Fruit fly (Drosophila melanogaster): ENCODE results near the gene CG4572.
A peak's percentile ranks its signal among the peaks of the same experiment; 100 is the strongest.

The CG4572 gene

DNA sequence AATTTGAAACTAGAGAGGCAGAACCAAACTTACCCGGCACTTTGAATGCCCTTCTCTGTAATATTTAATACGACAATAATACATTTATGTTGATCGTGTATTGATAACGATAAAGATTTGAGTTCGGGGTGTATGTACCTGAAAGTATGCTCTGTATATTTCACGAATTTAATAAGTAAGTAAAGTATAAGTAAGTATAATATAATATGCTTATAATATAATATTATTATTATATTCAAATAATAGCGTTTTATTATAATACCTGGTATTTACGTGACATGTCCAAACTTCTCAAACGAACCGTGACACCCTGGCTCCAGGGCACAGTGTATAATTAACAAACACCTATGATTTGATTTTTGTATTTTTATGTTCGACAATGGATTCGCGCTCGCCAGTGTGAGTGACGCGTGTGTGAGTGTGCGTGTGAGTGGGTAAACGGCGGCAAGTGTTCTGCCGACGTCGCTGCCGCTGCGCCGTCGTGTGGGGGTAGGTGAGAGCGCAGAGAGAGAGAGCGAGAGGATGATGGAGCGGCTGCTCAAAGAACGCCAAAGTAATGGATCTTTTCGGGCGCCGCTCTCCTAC lies 25.5 kb upstream of the CG4572 start (continued):
- no peak for TF ChIP-seq hth (optimal IDR thresholded peaks at IDR 0.05)
- peak; percentile 64 for TF ChIP-seq CG5180 (GFP tag; optimal IDR thresholded peaks at IDR 0.05)
- TF ChIP-seq CG10543 (GFP tag; optimal IDR thresholded peaks at IDR 0.05) = peak; percentile 80
- TF ChIP-seq Vsx1 (GFP tag; optimal IDR thresholded peaks at IDR 0.05) = peak; percentile 46
- TF ChIP-seq CTCF (GFP tag; optimal IDR thresholded peaks at IDR 0.05) = peak; percentile 47
- no peak for TF ChIP-seq CG12744 (GFP tag; optimal IDR thresholded peaks at IDR 0.05)
- TF ChIP-seq Elba2 (GFP tag; optimal IDR thresholded peaks at IDR 0.05) = no peak
- TF ChIP-seq ind (GFP tag; optimal IDR thresholded peaks at IDR 0.05) = peak; percentile 73
- no peak for TF ChIP-seq CG12236 (GFP tag; optimal IDR thresholded peaks at IDR 0.05)
- peak; percentile 30 for TF ChIP-seq twi (tag; optimal IDR thresholded peaks at IDR 0.05)
- no peak for TF ChIP-seq Optix (GFP tag; IDR thresholded peaks at IDR 0.05)
- peak; percentile 70 for TF ChIP-seq mirr (GFP tag; optimal IDR thresholded peaks at IDR 0.05)
- TF ChIP-seq Pdp1 (GFP tag; optimal IDR thresholded peaks at IDR 0.05) = peak in 1 of 2 experiments; percentile 34
- TF ChIP-seq Hr78 (GFP tag; optimal IDR thresholded peaks at IDR 0.05) = no peak
- TF ChIP-seq Tbp (GFP tag; optimal IDR thresholded peaks at IDR 0.05) = no peak
- TF ChIP-seq grau (tag; optimal IDR thresholded peaks at IDR 0.05) = peak; percentile 85
- TF ChIP-seq ato (GFP tag; IDR thresholded peaks at IDR 0.05; ENCODE audit: partially characterized antibody) = no peak
- TF ChIP-seq Lhr (GFP tag; optimal IDR thresholded peaks at IDR 0.05) = no peak
- TF ChIP-seq CG13424 (tag; optimal IDR thresholded peaks at IDR 0.05) = peak; percentile 74
- peak; percentile 4 for TF ChIP-seq CG7745 (tag; optimal IDR thresholded peaks at IDR 0.05)
- peak; percentile 44 for TF ChIP-seq kah (GFP tag; optimal IDR thresholded peaks at IDR 0.05)
- TF ChIP-seq sens-2 (GFP tag; IDR thresholded peaks at IDR 0.05) = no peak
- no peak for TF ChIP-seq Neu2 (GFP tag; optimal IDR thresholded peaks at IDR 0.05; ENCODE audit: borderline replicate concordance)
- TF ChIP-seq CrebB (tag; optimal IDR thresholded peaks at IDR 0.05) = peak; percentile 44
- no peak for TF ChIP-seq CG17912 (GFP tag; optimal IDR thresholded peaks at IDR 0.05)
- TF ChIP-seq CG10431 (GFP tag; optimal IDR thresholded peaks at IDR 0.05) = no peak
- no peak for TF ChIP-seq pfk (GFP tag; optimal IDR thresholded peaks at IDR 0.05)
- peak; percentile 76 for TF ChIP-seq Blimp-1 (GFP tag; optimal IDR thresholded peaks at IDR 0.05)
- peak; percentile 75 for TF ChIP-seq CG10979 (tag; optimal IDR thresholded peaks at IDR 0.05)
- peak; percentile 57 for TF ChIP-seq CG3847 (GFP tag; IDR thresholded peaks at IDR 0.05)
- peak; percentile 94 for TF ChIP-seq CG10147 (GFP tag; optimal IDR thresholded peaks at IDR 0.05)
- peak; percentile 88 for TF ChIP-seq Fer1 (GFP tag; optimal IDR thresholded peaks at IDR 0.05)
- TF ChIP-seq kni (GFP tag; optimal IDR thresholded peaks at IDR 0.05) = no peak
- no peak for TF ChIP-seq CG3726 (GFP tag; IDR thresholded peaks at IDR 0.05)
- TF ChIP-seq CG1832 (GFP tag; optimal IDR thresholded peaks at IDR 0.05) = no peak
- TF ChIP-seq Dbx (GFP tag; IDR thresholded peaks at IDR 0.05) = peak; percentile 77
- TF ChIP-seq CG14441 (GFP tag; IDR thresholded peaks at IDR 0.05) = peak; percentile 50
- TF ChIP-seq tio (GFP tag; optimal IDR thresholded peaks at IDR 0.05) = peak; percentile 48
- TF ChIP-seq NFAT (GFP tag; IDR thresholded peaks at IDR 0.05) = no peak
- TF ChIP-seq trem (tag; optimal IDR thresholded peaks at IDR 0.05) = peak; percentile 39
- TF ChIP-seq cas (GFP tag; IDR thresholded peaks at IDR 0.05) = no peak
- TF ChIP-seq Rx (GFP tag; IDR thresholded peaks at IDR 0.05) = no peak
- TF ChIP-seq CG16813 (GFP tag; IDR thresholded peaks at IDR 0.05; ENCODE audit: partially characterized antibody) = no peak
- peak; percentile 81 for TF ChIP-seq CG9727 (GFP tag; optimal IDR thresholded peaks at IDR 0.05)
- TF ChIP-seq CG17186 (GFP tag; optimal IDR thresholded peaks at IDR 0.05) = no peak
- TF ChIP-seq tin (GFP tag; optimal IDR thresholded peaks at IDR 0.05) = peak; percentile 39
- TF ChIP-seq H2.0 (GFP tag; IDR thresholded peaks at IDR 0.05) = no peak; the same call in 1 of the 2 replicates
- TF ChIP-seq CG18262 (tag; optimal IDR thresholded peaks at IDR 0.05) = peak; percentile 64
- peak; percentile 65 for TF ChIP-seq sd (tag; optimal IDR thresholded peaks at IDR 0.05)
- TF ChIP-seq CG11247 (GFP tag; IDR thresholded peaks at IDR 0.05) = peak; percentile 12; the same call in 1 of the 2 replicates
